Worm (Caenorhabditis elegans): ENCODE results near the gene F13A2.9.

DNA sequence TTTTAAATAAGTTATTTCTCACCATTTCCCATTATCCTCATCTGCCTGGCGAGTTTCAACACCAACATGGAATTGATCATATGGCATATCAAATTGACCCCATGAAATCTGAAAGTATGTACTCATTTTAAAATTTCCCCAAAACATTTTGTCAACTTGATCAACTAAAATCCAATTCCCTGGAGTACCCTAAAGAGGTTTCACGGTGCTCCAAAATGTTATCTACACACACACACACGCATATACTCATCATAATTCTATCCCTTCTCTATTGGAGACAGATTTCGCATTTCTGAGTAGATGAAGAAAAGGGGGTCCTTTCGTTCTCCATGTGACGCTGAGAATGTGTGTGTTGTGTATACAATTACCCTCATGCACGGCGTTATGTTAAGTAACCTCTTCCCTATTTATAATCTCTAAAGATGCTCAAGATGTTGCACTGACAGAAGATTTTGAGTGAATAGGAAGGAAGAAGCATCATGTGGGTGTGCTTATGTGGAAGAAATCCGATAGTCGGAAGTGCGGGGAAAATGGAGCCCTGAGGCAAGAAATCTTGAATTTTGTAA lies 31.2 kb downstream of the F13A2.9 start:
- no peak for TF ChIP-seq dmd-8 (GFP tag; IDR thresholded peaks at IDR 0.05)
- no peak for TF ChIP-seq snpc-1.2 (GFP tag; IDR thresholded peaks at IDR 0.05)
- TF ChIP-seq mep-1 (tag; optimal IDR thresholded peaks at IDR 0.05) = no peak
- no peak for TF ChIP-seq lin-39 (tag; optimal IDR thresholded peaks at IDR 0.05)
- no peak for TF ChIP-seq unc-62 (GFP tag; optimal IDR thresholded peaks at IDR 0.05 in 1 of 2)
- no peak for TF ChIP-seq unc-62 (tag; optimal IDR thresholded peaks at IDR 0.05)
- no peak for TF ChIP-seq R02D3.7 (tag; optimal IDR thresholded peaks at IDR 0.05)
- no peak for TF ChIP-seq mdl-1 (tag; optimal IDR thresholded peaks at IDR 0.05)
- TF ChIP-seq spr-3 (GFP tag; optimal IDR thresholded peaks at IDR 0.05) = no peak
- TF ChIP-seq nhr-76 (tag; optimal IDR thresholded peaks at IDR 0.05) = no peak
